Worm (Caenorhabditis elegans): ENCODE results near the gene Y50D4B.2.

Y50D4B.2 gene

ce11 chrV:1133840-1134239 is 33.5 kb downstream of the Y50D4B.2 start, which contains the start of gene cpr-5:
cpr-5 (minus strand) TSS chrV:1134036.
- TF ChIP-seq dve-1 (tag; optimal IDR thresholded peaks at IDR 0.05; ENCODE audit: insufficient read depth): peak; percentile 49
- no peak for TF ChIP-seq daf-16 (GFP tag; optimal IDR thresholded peaks at IDR 0.05)
- peak; percentile 33 for TF ChIP-seq daf-16 (tag; optimal IDR thresholded peaks at IDR 0.05)
- TF ChIP-seq set-16 (GFP tag; IDR thresholded peaks at IDR 0.05): peak; percentile 9; the same call in 1 of the 2 replicates
- no peak for TF ChIP-seq ceh-82 (tag; optimal IDR thresholded peaks at IDR 0.05)
- no peak for TF ChIP-seq tag-97 (GFP tag; IDR thresholded peaks at IDR 0.05)
- TF ChIP-seq egl-27 (tag; optimal IDR thresholded peaks at IDR 0.05): no peak
- peak; percentile 67 for TF ChIP-seq dmd-6 (GFP tag; IDR thresholded peaks at IDR 0.05)
- TF ChIP-seq hlh-11 (tag; optimal IDR thresholded peaks at IDR 0.05): peak; percentile 13

ce11 chrV:1134302-1134701 is 33.9 kb downstream of the Y50D4B.2 start, which contains the start of gene cpr-8:
cpr-8 (plus strand) TSS chrV:1134602.
- TF ChIP-seq ztf-7 (tag; optimal IDR thresholded peaks at IDR 0.05): peak; percentile 3
- no peak for TF ChIP-seq F37D6.2 (tag; optimal IDR thresholded peaks at IDR 0.05)

DNA sequence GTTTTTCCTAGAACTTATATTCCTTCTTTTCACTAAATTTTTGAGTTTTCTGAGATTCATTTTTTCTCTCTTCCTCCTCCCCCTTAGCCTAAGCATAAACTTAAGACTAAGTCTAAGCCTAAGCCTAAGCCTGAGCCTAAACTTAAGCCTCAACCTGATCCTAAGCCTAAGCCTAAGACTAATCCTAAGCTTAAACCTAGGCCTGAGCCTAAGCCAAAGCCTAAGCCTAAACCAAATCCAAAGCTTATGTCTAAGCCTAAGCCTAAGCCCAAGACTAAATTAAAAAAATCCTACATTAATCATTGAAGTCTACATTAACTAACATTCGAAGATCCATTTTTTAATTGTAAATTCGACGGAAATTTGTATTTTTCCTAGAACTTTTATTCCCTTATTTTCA is 40.4 kb downstream of the Y50D4B.2 start:
- TF ChIP-seq daf-12 (tag; optimal IDR thresholded peaks at IDR 0.05) (no peak), F37D6.2 (tag; optimal IDR thresholded peaks at IDR 0.05) (no peak), egl-43 (GFP tag; IDR thresholded peaks at IDR 0.05) (no peak), hlh-11 (tag; optimal IDR thresholded peaks at IDR 0.05) (no peak), egl-27 (tag; optimal IDR thresholded peaks at IDR 0.05) (no peak), ceh-28 (tag; optimal IDR thresholded peaks at IDR 0.05) (no peak), mep-1 (tag; optimal IDR thresholded peaks at IDR 0.05) (no peak), R02D3.7 (tag; optimal IDR thresholded peaks at IDR 0.05) (no peak), madf-5 (GFP tag; IDR thresholded peaks at IDR 0.05) (no peak), skn-1 (tag; optimal IDR thresholded peaks at IDR 0.05) (no peak), tra-1 (GFP tag; IDR thresholded peaks at IDR 0.05) (no peak), F26F4.8 (GFP tag; conservative IDR thresholded peaks at IDR 0.05) (no peak), lsy-2 (tag; optimal IDR thresholded peaks at IDR 0.05) (no peak), spr-3 (GFP tag; optimal IDR thresholded peaks at IDR 0.05) (no peak), zip-2 (tag; optimal IDR thresholded peaks at IDR 0.05) (no peak), mxl-3 (GFP tag; optimal IDR thresholded peaks at IDR 0.05) (no peak), jun-1 (tag; optimal IDR thresholded peaks at IDR 0.05) (no peak), unc-62 (GFP tag; optimal IDR thresholded peaks at IDR 0.05 in 1 of 2) (no peak), unc-62 (tag; optimal IDR thresholded peaks at IDR 0.05) (no peak), lin-1 (GFP tag; IDR thresholded peaks at IDR 0.05) (no peak), dpl-1 (GFP tag; optimal IDR thresholded peaks at IDR 0.05) (no peak)

DNA sequence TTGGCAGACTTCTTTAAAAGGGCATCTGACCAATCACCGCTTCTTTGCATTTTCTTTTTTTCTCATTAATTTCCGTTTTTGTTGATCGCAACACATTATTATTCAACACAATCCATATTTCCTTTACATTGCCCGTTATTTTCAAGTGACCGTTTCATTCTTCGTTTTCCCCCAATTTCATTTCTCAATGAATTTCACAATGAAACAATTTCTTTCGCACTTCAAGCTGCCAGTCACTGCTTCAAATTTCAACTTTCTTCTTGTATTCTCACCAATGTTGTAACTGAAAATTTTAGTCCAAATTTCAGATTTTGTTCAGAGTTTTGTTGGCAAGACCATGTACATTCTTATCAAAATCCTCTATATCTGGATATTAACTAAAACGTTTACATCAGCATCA is 41.1 kb downstream of the Y50D4B.2 start, which contains the start of gene cutl-22:
Gene cutl-22, plus strand, starts transcription at position 301 of the 400 bp plus-strand sequence.
- TF ChIP-seq nhr-41 (GFP tag; IDR thresholded peaks at IDR 0.05) (no peak), Y105C5A.15 (GFP tag; IDR thresholded peaks at IDR 0.05) (no peak), hlh-11 (tag; optimal IDR thresholded peaks at IDR 0.05) (no peak), tra-1 (GFP tag; IDR thresholded peaks at IDR 0.05) (no peak), dpl-1 (GFP tag; optimal IDR thresholded peaks at IDR 0.05) (no peak), Y75B8A.6 (GFP tag; IDR thresholded peaks at IDR 0.05) (no peak), unc-130 (GFP tag; optimal IDR thresholded peaks at IDR 0.05) (no peak)

DNA sequence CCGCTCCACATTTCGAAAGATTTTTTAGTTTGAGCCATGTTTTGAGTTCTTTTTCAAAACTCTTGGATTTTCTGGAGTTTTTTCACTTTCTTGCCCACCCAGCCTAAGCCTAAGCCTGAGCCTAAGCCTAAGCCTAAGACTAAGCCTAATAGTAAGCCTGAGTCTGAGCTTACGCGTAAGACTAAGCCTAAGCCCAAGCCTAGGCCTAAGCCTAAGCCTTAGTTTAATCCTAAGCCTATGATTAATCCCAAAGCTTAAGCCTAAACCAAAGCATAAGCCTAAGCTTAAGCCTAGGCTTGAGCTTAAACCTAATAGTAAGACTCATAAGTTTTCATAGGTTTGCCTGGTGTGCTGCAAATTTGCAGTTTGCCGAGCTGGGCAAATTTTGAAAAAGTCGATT is 41.9 kb downstream of the Y50D4B.2 start:
- TF ChIP-seq nhr-6 (tag; optimal IDR thresholded peaks at IDR 0.05) (no peak), nhr-41 (GFP tag; IDR thresholded peaks at IDR 0.05) (no peak), ceh-20 (GFP tag; IDR thresholded peaks at IDR 0.05) (no peak), aha-1 (tag) (peak; percentile 72)

All from whole organism, L4 larva.